Worm (Caenorhabditis elegans) whole organism, L4/young adult: ENCODE data around the gene C01G10.18.

Experiments used
- W03F9.2 ChIP-seq: fragments of 150-350 bp; optimal IDR thresholded peaks from 2 replicates; lab custom pipeline; 2014; ENCODE audit warnings: missing biosample characterization, missing genetic modification characterization
- dao-5 ChIP-seq: sonication (generic microtip); optimal IDR thresholded peaks from 2 replicates; lab custom pipeline; 2016; ENCODE audit warnings: missing genotype, missing genetic modification characterization, moderate library complexity, missing compliant biosample characterization
- him-1 ChIP-seq: sonication (generic microtip); optimal IDR thresholded peaks from 2 replicates; lab custom pipeline; 2016; ENCODE audit warnings: missing genotype, missing genetic modification reagents, missing genetic modification characterization, missing compliant biosample characterization

Gene C01G10.18

DNA sequence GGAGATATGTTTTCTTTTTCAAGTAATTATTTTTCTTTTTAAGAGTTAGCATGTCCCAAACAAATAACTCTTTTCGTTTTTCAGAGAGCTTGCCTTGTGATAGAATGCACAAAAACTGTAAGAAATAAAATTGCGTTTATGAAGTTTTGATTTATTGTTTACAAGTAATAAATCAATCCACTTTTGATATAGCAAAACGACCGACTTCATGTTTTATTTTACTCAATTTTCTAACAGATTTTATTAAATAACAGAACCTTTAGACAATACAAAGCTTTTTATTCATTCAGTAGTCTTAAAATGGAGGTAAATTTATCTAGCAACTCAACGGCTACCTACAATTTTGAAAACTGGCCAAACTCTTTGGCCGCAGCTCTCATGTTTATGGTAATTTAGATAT lies 6.2 kb upstream of the C01G10.18 start, which contains the start of gene srx-78:
srx-78 (plus strand) TSS at position 301 of the 400 bp plus-strand sequence.
- TF ChIP-seq him-1 (tag; lab: Kevin White, UChicago), result no peak
- no peak for TF ChIP-seq W03F9.2
- no peak for TF ChIP-seq dao-5 (tag; lab: Kevin White, UChicago)

DNA sequence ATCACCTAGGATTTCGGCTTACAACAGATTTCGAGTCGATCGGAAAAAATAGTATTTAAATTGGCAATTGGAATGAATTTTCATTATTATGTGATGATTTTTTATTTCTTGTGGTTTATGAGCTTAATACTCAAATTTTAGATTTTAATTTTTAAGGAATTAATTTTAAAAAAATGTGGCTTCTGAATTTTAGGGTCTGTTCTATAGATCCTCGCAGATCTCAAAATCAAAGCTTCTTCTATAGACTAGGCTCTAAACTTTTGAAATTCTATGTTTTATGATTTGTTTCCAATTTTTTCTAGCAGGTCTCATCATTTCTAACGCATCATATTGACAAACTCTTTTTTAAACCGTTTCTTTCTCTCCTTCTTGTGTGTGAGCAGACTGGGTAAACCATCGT lies 4.2 kb upstream of the C01G10.18 start, which contains the start of gene txt-12:
txt-12 (plus strand) TSS at position 301 of the 400 bp plus-strand sequence.
- no peak for TF ChIP-seq dao-5 (tag; lab: Kevin White, UChicago)
- no peak for TF ChIP-seq him-1 (tag; lab: Kevin White, UChicago)
- no peak for TF ChIP-seq W03F9.2

ce11 chrV:15090457-15090856 lies 1.9 kb upstream of the C01G10.18 start, which contains the start of gene C01G10.17:
TSS of gene C01G10.17 (plus strand) at chrV:15090757.
- TF ChIP-seq him-1 (tag; lab: Kevin White, UChicago), result no peak
- TF ChIP-seq dao-5 (tag; lab: Kevin White, UChicago), result no peak
- TF ChIP-seq W03F9.2, result no peak

- TF ChIP-seq W03F9.2, result no peak
- no peak for TF ChIP-seq dao-5 (tag; lab: Kevin White, UChicago)
- TF ChIP-seq him-1 (tag; lab: Kevin White, UChicago), result no peak
Measured at ce11 chrV:15089438-15089837, 925 bp upstream of the C01G10.18 start, which contains the start of the genes C01G10.5 and C01G10.4. TSS of gene C01G10.5 (minus strand) at chrV:15089538. TSS of gene C01G10.4 (plus strand) at chrV:15089740.

ce11 chrV:15087207-15087706 lies 1.3 kb downstream of the C01G10.18 start, which contains the start of the genes C01G10.15 and C01G10.6:
TSS of gene C01G10.15 (minus strand) at chrV:15087307.
TSS of gene C01G10.6 (plus strand) at chrV:15087656.
- TF ChIP-seq him-1 (tag; lab: Kevin White, UChicago), result no peak
- TF ChIP-seq dao-5 (tag; lab: Kevin White, UChicago), result no peak
- no peak for TF ChIP-seq W03F9.2

ce11 chrV:15085335-15085800 lies 3.1 kb downstream of the C01G10.18 start, which contains the start of the genes ahsa-1 and C01G10.7:
TSS of gene ahsa-1 (minus strand) at chrV:15085385.
TSS of gene C01G10.7 (plus strand) at chrV:15085747.
- peak; percentile 88 for TF ChIP-seq him-1 (tag; lab: Kevin White, UChicago)
- TF ChIP-seq dao-5 (tag; lab: Kevin White, UChicago), result no peak
- TF ChIP-seq W03F9.2, result peak; percentile 96

- no peak for TF ChIP-seq dao-5 (tag; lab: Kevin White, UChicago)
Measured at ce11 chrV:15083659-15084058, 4.9 kb downstream of the C01G10.18 start.

DNA sequence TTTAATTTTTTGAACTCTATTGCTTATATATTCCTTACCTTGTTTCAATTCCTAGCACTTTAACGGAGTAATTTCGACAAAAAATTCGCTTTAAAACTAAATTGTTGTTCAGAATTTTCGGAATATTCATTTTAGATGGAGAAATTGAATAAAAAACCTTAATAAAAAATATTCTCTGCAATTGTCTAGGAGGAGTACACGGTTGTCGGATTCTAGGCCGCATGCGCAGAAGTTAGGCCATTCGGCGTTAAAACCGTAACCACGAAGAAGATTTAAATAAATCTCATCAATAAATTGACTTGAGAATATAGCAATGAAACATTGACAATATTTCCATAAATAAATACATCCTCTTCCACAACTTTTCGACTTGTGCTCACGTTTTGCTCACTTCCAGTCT lies 6.2 kb downstream of the C01G10.18 start, which contains the start of the genes C01G10.10 and C01G10.9:
C01G10.10 (minus strand) TSS at position 151 of the 400 bp plus-strand sequence.
C01G10.9 (plus strand) TSS at position 240 of the 400 bp plus-strand sequence.
- TF ChIP-seq dao-5 (tag; lab: Kevin White, UChicago) (no peak), W03F9.2 (peak; percentile 72), him-1 (tag; lab: Kevin White, UChicago) (peak; percentile 61)

ce11 chrV:15078560-15078959 lies 10.0 kb downstream of the C01G10.18 start:
- no peak for TF ChIP-seq him-1 (tag; lab: Kevin White, UChicago)
- no peak for TF ChIP-seq W03F9.2
- TF ChIP-seq dao-5 (tag; lab: Kevin White, UChicago), result no peak

ce11 chrV:15074907-15075306 lies 13.6 kb downstream of the C01G10.18 start:
- TF ChIP-seq W03F9.2, result no peak
- peak; percentile 3 for TF ChIP-seq him-1 (tag; lab: Kevin White, UChicago)
- no peak for TF ChIP-seq dao-5 (tag; lab: Kevin White, UChicago)

- no peak for TF ChIP-seq dao-5 (tag; lab: Kevin White, UChicago)
- TF ChIP-seq him-1 (tag; lab: Kevin White, UChicago), result no peak
- TF ChIP-seq W03F9.2, result no peak
Measured at ce11 chrV:15072738-15073137, 15.8 kb downstream of the C01G10.18 start.

- TF ChIP-seq dao-5 (tag; lab: Kevin White, UChicago) (no peak), him-1 (tag; lab: Kevin White, UChicago) (peak; percentile 68)
Measured at ce11 chrV:15071015-15071810, 17.3 kb downstream of the C01G10.18 start, which contains the start of gene unc-76. TSS of gene unc-76 (plus strand) at chrV:15071760.

DNA sequence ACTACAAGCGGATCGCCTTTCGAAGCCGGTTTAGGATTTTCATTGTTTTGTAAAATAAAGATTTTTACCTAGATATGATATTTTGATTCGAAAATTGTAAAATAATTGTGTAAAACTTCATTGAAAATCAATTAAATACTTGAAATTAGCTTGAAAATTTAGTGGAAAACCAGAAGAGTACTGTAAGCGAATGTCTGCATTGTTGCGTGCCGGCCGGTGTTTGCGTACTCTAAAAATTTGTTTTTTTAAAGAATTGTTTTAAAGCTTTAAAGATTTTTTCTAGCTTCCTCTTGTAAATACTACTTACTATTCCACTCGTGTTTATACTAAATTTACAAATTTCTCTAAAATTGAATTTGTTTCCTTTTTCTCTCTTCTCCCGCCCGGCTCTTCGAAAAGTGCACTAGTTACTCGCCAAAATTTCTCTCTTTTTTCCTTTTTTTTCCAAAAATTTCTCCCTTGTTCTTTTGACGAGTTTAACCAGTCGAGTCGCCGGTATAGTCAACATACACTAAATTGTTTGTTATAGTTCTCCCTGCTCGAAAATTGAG lies 19.0 kb downstream of the C01G10.18 start:
- TF ChIP-seq him-1 (tag; lab: Kevin White, UChicago) (no peak), dao-5 (tag; lab: Kevin White, UChicago) (no peak), W03F9.2 (no peak)
